Worm (Caenorhabditis elegans) whole organism, L4/young adult: ENCODE measurements around the gene arx-5.
A peak's percentile ranks its signal among the peaks of the same experiment; 100 is the strongest.

Source experiments
- W03F9.2 ChIP-seq: fragments of 150-350 bp; optimal IDR thresholded peaks from 2 replicates; lab custom pipeline; 2014; ENCODE audit warnings: missing biosample characterization, missing genetic modification characterization
- dao-5 ChIP-seq: sonication (generic microtip); optimal IDR thresholded peaks from 2 replicates; lab custom pipeline; 2016; ENCODE audit warnings: missing genotype, missing genetic modification characterization, moderate library complexity, missing compliant biosample characterization
- him-1 ChIP-seq: sonication (generic microtip); optimal IDR thresholded peaks from 2 replicates; lab custom pipeline; 2016; ENCODE audit warnings: missing genotype, missing genetic modification reagents, missing genetic modification characterization, missing compliant biosample characterization

The arx-5 gene

DNA sequence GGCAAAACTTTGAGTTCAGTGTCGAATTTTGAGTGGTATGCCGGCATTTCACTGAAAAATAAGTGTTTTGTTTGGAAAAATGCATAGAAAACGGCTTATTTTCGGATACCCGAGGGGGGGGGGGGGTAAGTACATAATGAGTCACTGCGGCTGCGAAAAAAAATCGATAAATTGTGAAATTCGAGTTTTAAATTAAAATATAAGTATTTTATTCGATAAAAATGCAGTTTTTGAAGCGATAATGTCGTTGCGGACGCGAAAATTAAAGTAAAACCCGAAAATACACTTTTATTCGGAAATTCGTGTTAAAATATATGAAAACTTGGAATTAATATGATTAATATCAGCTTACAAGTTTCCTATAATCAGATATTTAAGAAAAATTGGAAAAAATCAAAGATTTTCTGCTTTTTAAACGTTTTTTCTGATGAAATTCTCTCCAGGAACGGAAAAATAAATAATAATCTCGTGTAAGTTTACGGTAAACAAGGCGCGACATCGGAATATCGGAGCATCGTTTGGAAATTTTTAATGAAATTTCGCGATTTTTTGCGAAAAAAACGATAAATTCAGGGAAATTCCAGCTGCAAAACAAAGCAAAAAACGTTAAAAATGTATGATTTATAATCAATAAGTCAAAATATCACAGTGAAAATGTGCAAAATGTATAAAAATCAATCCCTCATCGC, at the start of gene arx-5:
Gene arx-5, minus strand, starts transcription at position 51 of the 689 bp plus-strand sequence.
- no peak for TF ChIP-seq dao-5 (tag; lab: Kevin White, UChicago)
- TF ChIP-seq W03F9.2, result no peak
- TF ChIP-seq him-1, result no peak

- TF ChIP-seq W03F9.2, result no peak
- no peak for TF ChIP-seq dao-5 (tag; lab: Kevin White, UChicago)
- no peak for TF ChIP-seq him-1
These were observed 46.7 kb upstream of the arx-5 start, which contains the start of gene Y37D8A.8 for ce11 chrIII:12864648-12865047. Gene Y37D8A.8, plus strand, starts transcription at chrIII:12864948.

DNA sequence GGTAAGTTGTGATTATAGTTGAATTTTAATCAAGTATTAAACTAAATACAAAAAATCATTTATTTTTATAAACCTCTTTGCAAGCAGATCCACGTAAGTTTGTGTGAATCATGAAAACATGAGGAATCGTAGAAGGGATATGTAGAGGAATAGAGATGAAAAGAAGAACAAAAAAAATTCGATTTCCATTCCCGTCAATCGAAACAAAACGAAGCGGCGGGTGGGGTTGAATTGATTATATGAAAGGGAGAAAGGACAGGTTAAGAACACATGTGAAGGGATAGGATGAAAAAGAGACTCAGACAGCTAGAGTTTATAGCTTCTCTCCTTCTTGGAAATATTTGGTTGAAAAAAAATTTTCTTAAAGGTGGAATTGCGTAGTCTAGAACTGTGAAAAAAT, 42.2 kb upstream of the arx-5 start:
- TF ChIP-seq him-1, result no peak
- TF ChIP-seq W03F9.2, result no peak
- TF ChIP-seq dao-5 (tag; lab: Kevin White, UChicago), result no peak

DNA sequence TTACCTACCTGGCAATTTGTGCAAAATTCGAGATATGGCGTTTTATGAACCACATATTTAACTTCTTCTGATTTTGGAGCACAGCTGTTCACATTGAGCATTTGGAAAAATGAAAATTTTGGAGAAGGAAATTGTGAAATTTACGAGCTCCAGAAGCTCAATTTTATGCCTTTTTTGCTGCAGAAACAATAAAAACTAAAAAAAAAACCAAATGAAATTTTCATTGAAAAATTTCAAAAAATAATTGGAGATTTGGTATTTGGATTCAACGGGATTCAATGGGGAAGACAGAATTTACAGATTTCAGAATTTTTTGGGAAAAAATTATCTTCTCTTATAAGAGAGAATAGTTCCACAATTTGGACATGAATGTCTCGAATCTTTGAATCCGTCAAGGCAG, 38.7 kb upstream of the arx-5 start, which contains the start of gene Y37D8A.26:
Gene Y37D8A.26, minus strand, starts transcription at position 101 of the 400 bp plus-strand sequence.
- TF ChIP-seq W03F9.2 (no peak), him-1 (no peak), dao-5 (tag; lab: Kevin White, UChicago) (no peak)

ce11 chrIII:12855394-12855793, 37.5 kb upstream of the arx-5 start, which contains the start of gene Y37D8A.5:
Gene Y37D8A.5, minus strand, starts transcription at chrIII:12855494.
- no peak for TF ChIP-seq dao-5 (tag; lab: Kevin White, UChicago)
- TF ChIP-seq him-1, result no peak
- TF ChIP-seq W03F9.2, result no peak

ce11 chrIII:12851034-12851433, 33.1 kb upstream of the arx-5 start:
- TF ChIP-seq him-1 (no peak), W03F9.2 (no peak), dao-5 (tag; lab: Kevin White, UChicago) (no peak)

DNA sequence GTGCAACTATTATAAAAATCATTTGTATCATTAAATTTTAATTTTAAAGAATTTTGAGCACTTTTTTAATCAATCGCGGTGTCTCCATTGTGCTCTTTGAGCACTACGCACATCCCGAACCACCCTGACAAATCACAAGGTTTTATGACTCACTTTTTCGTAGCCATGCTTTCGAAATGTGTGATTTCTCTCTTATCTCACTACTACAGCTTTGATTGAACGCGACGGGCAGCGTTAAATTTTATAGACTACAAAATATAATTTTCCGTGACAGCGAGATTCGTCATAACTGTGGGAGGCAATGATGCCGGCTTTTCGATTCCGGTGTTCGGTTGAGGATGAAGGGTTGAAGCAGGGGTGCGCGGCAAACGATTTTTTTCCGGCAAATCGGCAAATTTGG, 31.8 kb upstream of the arx-5 start:
- TF ChIP-seq dao-5 (tag; lab: Kevin White, UChicago), result no peak
- TF ChIP-seq him-1, result no peak
- no peak for TF ChIP-seq W03F9.2

DNA sequence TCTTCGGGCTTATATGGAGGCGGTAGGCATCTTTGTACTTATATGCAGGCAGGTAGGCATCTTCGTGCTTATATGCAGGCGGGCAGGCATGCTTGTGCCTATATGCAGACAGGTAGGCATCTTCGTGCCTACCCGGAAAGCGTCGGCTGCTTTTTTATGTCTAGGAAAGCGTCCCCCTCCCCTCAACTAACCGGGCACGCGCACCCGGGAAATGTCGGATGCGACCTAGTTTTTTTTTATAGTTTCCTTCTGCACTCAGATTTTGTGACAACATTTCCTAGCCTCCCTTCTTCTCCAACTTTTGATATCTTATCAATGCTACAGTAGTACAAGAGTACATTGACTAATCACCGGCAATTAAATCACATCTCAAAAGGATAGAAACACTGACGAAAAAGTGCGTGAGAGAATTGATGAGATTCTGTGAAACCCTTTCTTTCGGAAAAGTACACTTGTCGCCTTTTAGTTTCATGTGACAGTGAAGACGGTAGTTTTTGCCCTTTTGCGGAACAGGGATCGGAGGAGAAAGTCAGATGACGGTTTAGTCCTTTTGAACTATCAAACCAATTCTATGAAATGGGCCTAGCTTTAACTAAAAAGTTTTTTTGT, 31.2 kb upstream of the arx-5 start:
- TF ChIP-seq dao-5 (tag; lab: Kevin White, UChicago) (no peak), W03F9.2 (no peak), him-1 (no peak)

DNA sequence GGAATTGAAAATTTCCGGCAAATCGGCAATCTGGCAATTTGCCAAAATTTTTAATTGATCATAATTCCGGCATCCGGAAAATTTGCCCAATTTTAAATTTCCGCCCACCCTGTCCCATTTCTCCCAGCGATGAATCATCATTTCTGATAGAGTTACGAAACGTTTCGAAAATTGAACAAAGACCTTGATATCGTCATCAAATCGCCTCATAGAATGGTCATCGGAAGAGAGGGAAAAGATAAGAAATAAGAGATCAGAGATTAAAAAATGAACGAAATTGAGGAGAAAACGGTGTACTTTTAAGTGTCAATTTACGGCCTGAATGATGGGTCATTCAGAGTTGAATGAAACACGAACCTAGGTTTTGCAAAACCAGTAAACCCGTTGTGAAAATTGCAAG, 29.7 kb upstream of the arx-5 start:
- TF ChIP-seq W03F9.2, result no peak
- no peak for TF ChIP-seq him-1
- no peak for TF ChIP-seq dao-5 (tag; lab: Kevin White, UChicago)

ce11 chrIII:12842858-12843257, 25.0 kb upstream of the arx-5 start:
- TF ChIP-seq W03F9.2 (peak; percentile 16), him-1 (no peak)

ce11 chrIII:12841328-12841727, 23.4 kb upstream of the arx-5 start:
- TF ChIP-seq W03F9.2, result peak; percentile 40
- TF ChIP-seq him-1, result no peak
- no peak for TF ChIP-seq dao-5 (tag; lab: Kevin White, UChicago)

DNA sequence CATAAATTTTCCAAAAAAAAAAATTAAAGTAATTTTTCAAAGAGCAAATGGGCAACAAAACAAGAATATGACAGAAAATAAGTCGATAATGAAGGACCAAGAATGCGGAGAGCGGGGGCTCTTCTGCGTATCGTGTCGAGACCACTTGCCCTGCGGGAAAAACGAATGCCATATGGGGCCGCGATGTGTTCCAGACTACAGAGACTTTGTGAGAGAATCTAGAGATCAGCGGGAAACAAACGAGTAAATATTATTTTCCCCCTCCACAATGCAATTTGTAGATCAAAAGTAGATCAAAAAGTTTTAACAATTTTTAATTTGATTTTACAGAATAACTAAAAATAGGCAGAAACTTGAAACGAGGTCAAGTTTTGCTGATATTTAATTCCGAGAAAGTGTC, 22.3 kb upstream of the arx-5 start:
- no peak for TF ChIP-seq dao-5 (tag; lab: Kevin White, UChicago)
- no peak for TF ChIP-seq W03F9.2
- TF ChIP-seq him-1, result no peak

DNA sequence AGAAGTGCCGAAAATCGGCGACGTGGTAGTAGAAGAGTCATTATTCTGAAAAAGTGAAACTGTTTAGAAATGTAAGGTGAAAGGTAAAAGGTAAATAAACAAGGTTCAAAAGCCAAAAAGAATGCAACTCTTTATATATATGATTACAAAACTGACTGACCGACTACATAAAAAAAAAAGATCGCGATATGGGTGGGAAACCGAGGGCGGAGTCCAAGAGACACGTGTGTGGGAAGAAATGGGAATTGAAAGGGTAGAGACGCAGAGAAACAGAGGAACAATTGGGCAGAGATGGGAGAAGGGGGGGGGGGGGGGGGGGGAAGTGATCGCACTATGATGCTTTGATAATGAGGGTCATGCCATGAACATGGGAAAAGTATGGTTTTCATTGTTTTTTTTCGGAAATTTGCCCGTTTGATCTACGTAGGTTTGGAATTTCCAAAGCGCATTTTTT, 21.0 kb upstream of the arx-5 start, which contains the start of gene Y37D8A.4:
Gene Y37D8A.4, minus strand, starts transcription at position 51 of the 454 bp plus-strand sequence.
- TF ChIP-seq him-1 (no peak), dao-5 (tag; lab: Kevin White, UChicago) (no peak), W03F9.2 (no peak)

ce11 chrIII:12838299-12838698, 20.4 kb upstream of the arx-5 start:
- TF ChIP-seq him-1 (no peak), dao-5 (tag; lab: Kevin White, UChicago) (no peak), W03F9.2 (no peak)

DNA sequence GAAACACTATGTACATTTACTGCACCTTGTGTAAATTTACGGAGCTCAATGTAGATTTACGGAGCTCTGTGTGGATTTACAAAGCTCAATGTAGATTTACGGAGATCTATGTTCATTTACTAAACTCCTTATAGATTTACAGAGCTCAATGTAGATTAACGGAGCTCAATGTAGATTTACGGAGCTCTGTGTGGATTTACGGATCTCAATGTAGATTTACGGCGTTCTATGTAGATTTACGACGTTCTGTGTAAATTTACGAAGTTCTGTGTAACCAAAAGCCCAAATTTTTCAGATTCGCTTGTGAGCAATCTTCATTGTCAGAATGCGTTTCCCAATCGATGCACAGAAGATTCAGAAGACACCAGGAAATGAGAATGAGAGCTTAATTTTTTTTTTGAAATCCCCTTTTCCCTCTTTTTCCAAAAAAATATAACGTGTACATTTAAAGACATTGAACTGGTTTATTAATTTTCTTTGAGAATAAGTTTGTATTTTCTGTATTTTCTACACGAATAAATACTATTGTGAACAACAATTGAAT, 18.9 kb upstream of the arx-5 start:
- TF ChIP-seq him-1 (no peak), W03F9.2 (no peak), dao-5 (tag; lab: Kevin White, UChicago) (no peak)
